Fruit fly (Drosophila melanogaster): Measurements from ENCODE around the gene CG3939.

The CG3939 gene

dm6 chrX:3174881-3175874, at the start of gene CG3939:
CG3939 (plus strand) TSS chrX:3175018.
- TF ChIP-seq insv (optimal IDR thresholded peaks at IDR 0.05) (no peak), Myc (optimal IDR thresholded peaks at IDR 0.05) (no peak)

- TF ChIP-seq insv (optimal IDR thresholded peaks at IDR 0.05) = no peak
- TF ChIP-seq ttk (optimal IDR thresholded peaks at IDR 0.05) = no peak
- no peak for TF ChIP-seq psq (optimal IDR thresholded peaks at IDR 0.05)
- no peak for TF ChIP-seq Sin3A (optimal IDR thresholded peaks at IDR 0.05)
- no peak for TF ChIP-seq Myc (optimal IDR thresholded peaks at IDR 0.05)
- TF ChIP-seq h (optimal IDR thresholded peaks at IDR 0.05) = no peak
These were observed 47.3 kb upstream of the CG3939 start for dm6 chrX:3127564-3127963.

dm6 chrX:3131978-3132377, 42.8 kb upstream of the CG3939 start:
- TF ChIP-seq h (optimal IDR thresholded peaks at IDR 0.05) (no peak), insv (optimal IDR thresholded peaks at IDR 0.05) (no peak), psq (optimal IDR thresholded peaks at IDR 0.05) (no peak), Myc (optimal IDR thresholded peaks at IDR 0.05) (no peak), ttk (optimal IDR thresholded peaks at IDR 0.05) (no peak), Sin3A (optimal IDR thresholded peaks at IDR 0.05) (no peak)

- TF ChIP-seq insv (optimal IDR thresholded peaks at IDR 0.05) (no peak), ttk (optimal IDR thresholded peaks at IDR 0.05) (no peak), Sin3A (optimal IDR thresholded peaks at IDR 0.05) (no peak), h (optimal IDR thresholded peaks at IDR 0.05) (no peak)
These were observed 40.3 kb upstream of the CG3939 start, which contains the start of gene N for dm6 chrX:3134383-3135101. N (plus strand) TSS chrX:3134870.

- no peak for TF ChIP-seq Sin3A (optimal IDR thresholded peaks at IDR 0.05)
- no peak for TF ChIP-seq insv (optimal IDR thresholded peaks at IDR 0.05)
- no peak for TF ChIP-seq psq (optimal IDR thresholded peaks at IDR 0.05)
- TF ChIP-seq Myc (optimal IDR thresholded peaks at IDR 0.05) = no peak
- TF ChIP-seq ttk (optimal IDR thresholded peaks at IDR 0.05) = no peak
These were observed 39.8 kb upstream of the CG3939 start for dm6 chrX:3135102-3135393.

- TF ChIP-seq insv (optimal IDR thresholded peaks at IDR 0.05) = no peak
- no peak for TF ChIP-seq psq (optimal IDR thresholded peaks at IDR 0.05)
- TF ChIP-seq Sin3A (optimal IDR thresholded peaks at IDR 0.05) = no peak
- no peak for TF ChIP-seq ttk (optimal IDR thresholded peaks at IDR 0.05)
- TF ChIP-seq Myc (optimal IDR thresholded peaks at IDR 0.05) = no peak
- TF ChIP-seq h (optimal IDR thresholded peaks at IDR 0.05) = no peak
These were observed 39.2 kb upstream of the CG3939 start for dm6 chrX:3135620-3136019.

dm6 chrX:3136338-3137086, 38.3 kb upstream of the CG3939 start:
- TF ChIP-seq h (optimal IDR thresholded peaks at IDR 0.05) (no peak), psq (optimal IDR thresholded peaks at IDR 0.05) (no peak), insv (optimal IDR thresholded peaks at IDR 0.05) (no peak), Myc (optimal IDR thresholded peaks at IDR 0.05) (no peak), ttk (optimal IDR thresholded peaks at IDR 0.05) (no peak), Sin3A (optimal IDR thresholded peaks at IDR 0.05) (no peak)

dm6 chrX:3137853-3138418, 36.9 kb upstream of the CG3939 start:
- no peak for TF ChIP-seq ttk (optimal IDR thresholded peaks at IDR 0.05)
- TF ChIP-seq insv (optimal IDR thresholded peaks at IDR 0.05) = no peak
- TF ChIP-seq psq (optimal IDR thresholded peaks at IDR 0.05) = no peak
- no peak for TF ChIP-seq Sin3A (optimal IDR thresholded peaks at IDR 0.05)
- no peak for TF ChIP-seq Myc (optimal IDR thresholded peaks at IDR 0.05)
- TF ChIP-seq h (optimal IDR thresholded peaks at IDR 0.05) = no peak

- TF ChIP-seq Myc (optimal IDR thresholded peaks at IDR 0.05) (no peak), h (optimal IDR thresholded peaks at IDR 0.05) (no peak), insv (optimal IDR thresholded peaks at IDR 0.05) (no peak), Sin3A (optimal IDR thresholded peaks at IDR 0.05) (no peak), ttk (optimal IDR thresholded peaks at IDR 0.05) (no peak), psq (optimal IDR thresholded peaks at IDR 0.05) (no peak)
These were observed 34.9 kb upstream of the CG3939 start for dm6 chrX:3139961-3140360.

- TF ChIP-seq psq (optimal IDR thresholded peaks at IDR 0.05) = no peak
- TF ChIP-seq insv (optimal IDR thresholded peaks at IDR 0.05) = no peak
- no peak for TF ChIP-seq h (optimal IDR thresholded peaks at IDR 0.05)
- no peak for TF ChIP-seq ttk (optimal IDR thresholded peaks at IDR 0.05)
- no peak for TF ChIP-seq Sin3A (optimal IDR thresholded peaks at IDR 0.05)
- no peak for TF ChIP-seq Myc (optimal IDR thresholded peaks at IDR 0.05)
These were observed 34.0 kb upstream of the CG3939 start for dm6 chrX:3140809-3141208.

dm6 chrX:3142090-3142489, 32.7 kb upstream of the CG3939 start:
- no peak for TF ChIP-seq h (optimal IDR thresholded peaks at IDR 0.05)
- no peak for TF ChIP-seq insv (optimal IDR thresholded peaks at IDR 0.05)
- TF ChIP-seq Sin3A (optimal IDR thresholded peaks at IDR 0.05) = no peak
- no peak for TF ChIP-seq ttk (optimal IDR thresholded peaks at IDR 0.05)
- no peak for TF ChIP-seq Myc (optimal IDR thresholded peaks at IDR 0.05)
- no peak for TF ChIP-seq psq (optimal IDR thresholded peaks at IDR 0.05)

Data from Kc167 (cell line).